Worm (Caenorhabditis elegans) whole organism, late embryonic: ENCODE data around the gene ZK742.7.

ENCODE experiments used
- C38D4.7 ChIP-seq: fragments of 200-800 bp; sonication (Bioruptor generic); optimal IDR thresholded peaks from 2 replicates; lab custom pipeline; 2018; ENCODE audit warnings: mild to moderate bottlenecking, missing genetic modification characterization, moderate library complexity, missing compliant biosample characterization
- F13H6.1 ChIP-seq: sonication (generic microtip); optimal IDR thresholded peaks from 2 replicates; lab custom pipeline; 2016; ENCODE audit warnings: missing genetic modification characterization, missing compliant biosample characterization
- K02D7.2 ChIP-seq: sonication (generic microtip); optimal IDR thresholded peaks from 2 replicates; lab custom pipeline; 2017; ENCODE audit warnings: mild to moderate bottlenecking, missing genetic modification characterization, missing compliant biosample characterization
- Y22D7AL.16 ChIP-seq: sonication (generic microtip); optimal IDR thresholded peaks from 2 replicates; lab custom pipeline; 2016; ENCODE audit warnings: missing genetic modification characterization, missing compliant biosample characterization
- ahr-1 ChIP-seq: sonication (generic microtip); optimal IDR thresholded peaks from 2 replicates; lab custom pipeline; 2016; ENCODE audit warnings: missing genetic modification characterization, missing compliant biosample characterization
- ceh-18 ChIP-seq: sonication (generic microtip); optimal IDR thresholded peaks from 2 replicates; lab custom pipeline; 2016; ENCODE audit warnings: missing genetic modification characterization, missing compliant biosample characterization
- ceh-19 ChIP-seq: fragments of 200-800 bp; sonication (Bioruptor generic); optimal IDR thresholded peaks from 2 replicates; lab custom pipeline; 2018; ENCODE audit warnings: mild to moderate bottlenecking, missing genetic modification characterization, missing compliant biosample characterization
- ceh-2 ChIP-seq: sonication (generic microtip); optimal IDR thresholded peaks from 2 replicates; lab custom pipeline; 2016; ENCODE audit warnings: missing genotype, missing genetic modification characterization, missing compliant biosample characterization
- ceh-24 ChIP-seq: sonication (generic microtip); optimal IDR thresholded peaks from 2 replicates; lab custom pipeline; 2016; ENCODE audit warnings: mild to moderate bottlenecking, missing genetic modification characterization, missing compliant biosample characterization
- ceh-34 ChIP-seq: sonication (generic microtip); optimal IDR thresholded peaks from 2 replicates; lab custom pipeline; 2016; ENCODE audit warnings: mild to moderate bottlenecking, missing genetic modification characterization, missing compliant biosample characterization
- ceh-45 ChIP-seq: fragments of 200-800 bp; sonication (Bioruptor generic); IDR thresholded peaks from 2 replicates; pipeline ENCODE4 v1.3.6; 2022; ENCODE audit warnings: missing genetic modification reagents, missing genetic modification characterization, missing compliant biosample characterization
- ceh-48 ChIP-seq: sonication (generic microtip); optimal IDR thresholded peaks from 2 replicates; lab custom pipeline; 2016; ENCODE audit warnings: missing genetic modification characterization, inconsistent platforms, missing compliant biosample characterization
- ceh-6 ChIP-seq: fragments of 200-800 bp; sonication (Bioruptor generic); optimal IDR thresholded peaks from 2 replicates; lab custom pipeline; 2018; ENCODE audit warnings: mild to moderate bottlenecking, missing genetic modification characterization, missing compliant biosample characterization
- che-1 ChIP-seq: sonication (generic microtip); optimal IDR thresholded peaks from 2 replicates; lab custom pipeline; 2016; ENCODE audit warnings: mild to moderate bottlenecking, missing genetic modification characterization, missing compliant biosample characterization
- dmd-4 ChIP-seq: sonication (generic microtip); optimal IDR thresholded peaks from 2 replicates; lab custom pipeline; 2016; ENCODE audit warnings: borderline replicate concordance, missing genetic modification characterization, missing compliant biosample characterization
- dve-1 ChIP-seq: sonication (generic microtip); optimal IDR thresholded peaks from 2 replicates; lab custom pipeline; 2017; ENCODE audit warnings: antibody characterized with exemption, mild to moderate bottlenecking, missing genetic modification characterization, missing compliant biosample characterization
- elt-2 ChIP-seq: sonication (generic microtip); optimal IDR thresholded peaks from 2 replicates; lab custom pipeline; 2016; ENCODE audit warnings: missing genetic modification reagents, missing genetic modification characterization, missing compliant biosample characterization
- elt-4 ChIP-seq: sonication (generic microtip); optimal IDR thresholded peaks from 2 replicates; lab custom pipeline; 2016; ENCODE audit warnings: missing genetic modification characterization, missing compliant biosample characterization
- ets-4 ChIP-seq: sonication (generic microtip); optimal IDR thresholded peaks from 2 replicates; lab custom pipeline; 2016; ENCODE audit warnings: missing genetic modification characterization, missing compliant biosample characterization
- fax-1 ChIP-seq: sonication (generic microtip); optimal IDR thresholded peaks from 2 replicates; lab custom pipeline; 2016; ENCODE audit warnings: missing genotype, missing genetic modification characterization, missing compliant biosample characterization
- fkh-6 ChIP-seq: sonication (generic microtip); optimal IDR thresholded peaks from 2 replicates; lab custom pipeline; 2016; ENCODE audit warnings: missing genetic modification characterization, missing compliant biosample characterization
- gmeb-2 ChIP-seq: sonication (generic microtip); optimal IDR thresholded peaks from 2 replicates; lab custom pipeline; 2016; ENCODE audit warnings: missing genetic modification characterization, inconsistent platforms, missing compliant biosample characterization
- hlh-13 ChIP-seq: fragments of 200-800 bp; sonication (Bioruptor generic); optimal IDR thresholded peaks from 2 replicates; lab custom pipeline; 2018; ENCODE audit warnings: mild to moderate bottlenecking, missing genetic modification characterization, missing compliant biosample characterization
- hlh-30 ChIP-seq: sonication (generic microtip); optimal IDR thresholded peaks from 2 replicates; lab custom pipeline; 2017; ENCODE audit warnings: antibody characterized with exemption, missing genetic modification characterization, missing compliant biosample characterization; ENCODE audit not compliant: insufficient read depth
- hlh-6 ChIP-seq: sonication (generic microtip); optimal IDR thresholded peaks from 2 replicates; lab custom pipeline; 2016; ENCODE audit warnings: missing genotype, missing genetic modification characterization, missing compliant biosample characterization
- hlh-8 ChIP-seq: sonication (generic microtip); optimal IDR thresholded peaks from 2 replicates; lab custom pipeline; 2016; ENCODE audit warnings: missing genotype, missing genetic modification characterization, missing compliant biosample characterization
- lin-11 ChIP-seq: fragments of 200-800 bp; sonication (Bioruptor generic); optimal IDR thresholded peaks from 2 replicates; lab custom pipeline; 2018; ENCODE audit warnings: mild to moderate bottlenecking, missing genetic modification characterization, missing compliant biosample characterization
- nfya-1 ChIP-seq: sonication (generic microtip); optimal IDR thresholded peaks from 2 replicates; lab custom pipeline; 2017; ENCODE audit warnings: missing genetic modification characterization, mild to moderate bottlenecking, missing compliant biosample characterization, antibody characterized with exemption, moderate library complexity
- nhr-11 ChIP-seq: fragments of 150-350 bp; optimal IDR thresholded peaks from 2 replicates; lab custom pipeline; 2014; ENCODE audit warnings: missing biosample characterization, missing genetic modification characterization
- pag-3 ChIP-seq: sonication (generic microtip); optimal IDR thresholded peaks from 2 replicates; lab custom pipeline; 2016; ENCODE audit warnings: missing compliant biosample characterization, missing genetic modification characterization, borderline replicate concordance
- pat-9 ChIP-seq: fragments of 200-800 bp; sonication (Bioruptor generic); optimal IDR thresholded peaks from 2 replicates; lab custom pipeline; 2018; ENCODE audit warnings: mild to moderate bottlenecking, missing genetic modification characterization, moderate library complexity, missing compliant biosample characterization
- pha-2 ChIP-seq: sonication (generic microtip); optimal IDR thresholded peaks from 2 replicates; lab custom pipeline; 2017; ENCODE audit warnings: mild to moderate bottlenecking, missing genetic modification characterization, missing compliant biosample characterization
- pqm-1 ChIP-seq: sonication (generic microtip); optimal IDR thresholded peaks from 2 replicates; lab custom pipeline; 2016; ENCODE audit warnings: missing genetic modification characterization, missing compliant biosample characterization
- pros-1 ChIP-seq: fragments of 150-350 bp; optimal IDR thresholded peaks from 2 replicates; lab custom pipeline; 2014; ENCODE audit warnings: missing biosample characterization, missing genetic modification reagents, missing genetic modification characterization
- rnt-1 ChIP-seq: sonication (generic microtip); optimal IDR thresholded peaks from 2 replicates; lab custom pipeline; 2016; ENCODE audit warnings: missing genetic modification characterization, missing compliant biosample characterization
- sdc-2 ChIP-seq: sonication (generic microtip); optimal IDR thresholded peaks from 2 replicates; lab custom pipeline; 2016; ENCODE audit warnings: missing genotype, missing genetic modification characterization, missing compliant biosample characterization
- sox-2 ChIP-seq: fragments of 200-800 bp; sonication (Bioruptor generic); IDR thresholded peaks from 2 replicates; pipeline ENCODE4 v1.3.6; 2022; ENCODE audit warnings: missing genetic modification reagents, missing genetic modification characterization, missing compliant biosample characterization
- sox-4 ChIP-seq: sonication (generic microtip); optimal IDR thresholded peaks from 2 replicates; lab custom pipeline; 2017; ENCODE audit warnings: mild to moderate bottlenecking, missing genetic modification characterization, inconsistent platforms, missing compliant biosample characterization
- syd-9 ChIP-seq: sonication (generic microtip); optimal IDR thresholded peaks from 2 replicates; lab custom pipeline; 2016; ENCODE audit warnings: mild to moderate bottlenecking, missing genetic modification characterization, moderate library complexity, missing compliant biosample characterization
- tbx-2 ChIP-seq: sonication (generic microtip); optimal IDR thresholded peaks from 2 replicates; lab custom pipeline; 2016; ENCODE audit warnings: missing genetic modification characterization, missing compliant biosample characterization
- ttx-3 ChIP-seq: sonication (generic microtip); optimal IDR thresholded peaks from 2 replicates; lab custom pipeline; 2016; ENCODE audit warnings: missing genetic modification reagents, missing genetic modification characterization, missing compliant biosample characterization
- unc-55 ChIP-seq: sonication (generic microtip); optimal IDR thresholded peaks from 2 replicates; lab custom pipeline; 2017; ENCODE audit warnings: missing biosample characterization, missing genetic modification reagents, missing genetic modification characterization
- unc-86 ChIP-seq: sonication (generic microtip); optimal IDR thresholded peaks from 2 replicates; lab custom pipeline; 2016; ENCODE audit warnings: missing genetic modification characterization, missing compliant biosample characterization
- zip-5 ChIP-seq: sonication (generic microtip); optimal IDR thresholded peaks from 2 replicates; lab custom pipeline; 2016; ENCODE audit warnings: missing genetic modification characterization, missing compliant biosample characterization

The ZK742.7 gene

ce11 chrV:7822655-7823054 is 24.5 kb downstream of the ZK742.7 start:
- TF ChIP-seq dve-1 (tag; lab: Kevin White, UChicago) (no peak), ceh-18 (tag; lab: Kevin White, UChicago) (peak; percentile 77), fkh-6 (tag; lab: Kevin White, UChicago) (no peak), ceh-45 (GFP tag; lab: Robert Waterston, UW) (no peak), fax-1 (tag; lab: Kevin White, UChicago) (no peak), nfya-1 (tag; lab: Kevin White, UChicago) (peak; percentile 16), gmeb-2 (tag; lab: Kevin White, UChicago) (no peak), K02D7.2 (tag; lab: Kevin White, UChicago) (no peak), unc-86 (tag; lab: Kevin White, UChicago) (no peak), ttx-3 (no peak), ceh-6 (GFP tag; lab: Kevin White, UChicago) (no peak), pag-3 (no peak), hlh-8 (tag; lab: Kevin White, UChicago) (no peak), sox-2 (GFP tag; lab: Robert Waterston, UW) (no peak), ceh-2 (no peak), pat-9 (tag; lab: Kevin White, UChicago) (no peak), ceh-34 (tag; lab: Kevin White, UChicago) (no peak), nhr-11 (tag; lab: Kevin White, UChicago) (no peak), elt-4 (tag; lab: Kevin White, UChicago) (no peak), elt-2 (tag; lab: Kevin White, UChicago) (no peak), ceh-24 (tag; lab: Kevin White, UChicago) (no peak), pqm-1 (tag; lab: Kevin White, UChicago) (no peak), dmd-4 (tag; lab: Kevin White, UChicago) (no peak), lin-11 (tag; lab: Kevin White, UChicago) (no peak), zip-5 (tag; lab: Kevin White, UChicago) (no peak), hlh-13 (GFP tag; lab: Kevin White, UChicago) (no peak), che-1 (tag; lab: Kevin White, UChicago) (no peak), Y22D7AL.16 (tag; lab: Kevin White, UChicago) (no peak), sdc-2 (no peak), ahr-1 (tag; lab: Kevin White, UChicago) (no peak), hlh-6 (tag; lab: Kevin White, UChicago) (peak; percentile 40), ets-4 (tag; lab: Kevin White, UChicago) (no peak), pha-2 (no peak), pros-1 (tag; lab: Kevin White, UChicago) (no peak), ceh-48 (tag; lab: Kevin White, UChicago) (no peak), sox-4 (no peak), rnt-1 (tag; lab: Kevin White, UChicago) (peak; percentile 95), syd-9 (tag; lab: Kevin White, UChicago) (no peak), C38D4.7 (GFP tag; lab: Kevin White, UChicago) (no peak), tbx-2 (tag; lab: Kevin White, UChicago) (peak; percentile 23), unc-55 (GFP tag; lab: Kevin White, UChicago) (peak; percentile 98), ceh-19 (GFP tag; lab: Kevin White, UChicago) (no peak), F13H6.1 (tag; lab: Kevin White, UChicago) (no peak)

- TF ChIP-seq ceh-6 (GFP tag; lab: Kevin White, UChicago), result no peak
- no peak for TF ChIP-seq hlh-30 (tag; lab: Kevin White, UChicago)
- TF ChIP-seq unc-55 (GFP tag; lab: Kevin White, UChicago), result peak; percentile 10
- no peak for TF ChIP-seq zip-5 (tag; lab: Kevin White, UChicago)
- no peak for TF ChIP-seq tbx-2 (tag; lab: Kevin White, UChicago)
- TF ChIP-seq hlh-8 (tag; lab: Kevin White, UChicago), result peak; percentile 58
Observed at ce11 chrV:7824138-7824537, 26.0 kb downstream of the ZK742.7 start.
